Worm (Caenorhabditis elegans) whole organism, L4/young adult: ENCODE measurements around the gene mthf-1.

ENCODE experiments used
- W03F9.2 ChIP-seq: fragments of 150-350 bp; optimal IDR thresholded peaks from 2 replicates; lab custom pipeline; 2014; ENCODE audit warnings: missing biosample characterization, missing genetic modification characterization
- dao-5 ChIP-seq: sonication (generic microtip); optimal IDR thresholded peaks from 2 replicates; lab custom pipeline; 2016; ENCODE audit warnings: missing genotype, missing genetic modification characterization, moderate library complexity, missing compliant biosample characterization

- no peak for TF ChIP-seq dao-5 (tag; lab: Kevin White, UChicago)
- TF ChIP-seq W03F9.2, result no peak
Observed at ce11 chrII:7773427-7773993, 4.1 kb downstream of the mthf-1 start.
